Worm (Caenorhabditis elegans): ENCODE results near the gene ram-5.

DNA sequence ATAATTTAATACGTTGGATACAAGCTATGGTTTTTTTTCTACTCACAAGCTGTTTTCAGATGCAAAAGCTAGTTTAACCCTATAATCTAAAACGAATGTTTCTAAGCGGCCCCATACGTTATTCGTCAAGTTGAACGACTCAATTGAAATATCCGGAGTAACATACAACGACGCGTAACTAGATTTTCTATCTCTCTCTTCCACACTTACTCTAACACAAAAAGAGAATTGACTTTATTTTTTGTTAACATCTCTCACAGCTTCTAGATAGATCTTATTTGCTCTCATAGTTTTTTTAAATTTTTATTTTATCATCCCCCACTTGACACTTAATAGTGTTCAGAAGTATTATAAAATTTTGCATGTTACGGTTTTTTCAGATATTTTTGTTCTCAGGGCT is 43.3 kb downstream of the ram-5 start:
- TF ChIP-seq ama-1 (optimal IDR thresholded peaks at IDR 0.05), result no peak
- TF ChIP-seq nhr-11 (tag; optimal IDR thresholded peaks at IDR 0.05), result no peak
- no peak for TF ChIP-seq pha-4 (tag; optimal IDR thresholded peaks at IDR 0.05)
- no peak for TF ChIP-seq lin-39 (tag; optimal IDR thresholded peaks at IDR 0.05)
- TF ChIP-seq nhr-28 (tag; optimal IDR thresholded peaks at IDR 0.05), result no peak
- no peak for TF ChIP-seq mml-1 (tag; optimal IDR thresholded peaks at IDR 0.05)
- no peak for TF ChIP-seq unc-39 (tag; optimal IDR thresholded peaks at IDR 0.05)
- no peak for TF ChIP-seq ztf-11 (tag; optimal IDR thresholded peaks at IDR 0.05)
- no peak for TF ChIP-seq ceh-9 (tag; optimal IDR thresholded peaks at IDR 0.05)
- no peak for TF ChIP-seq sea-2 (GFP tag; optimal IDR thresholded peaks at IDR 0.05)
- no peak for TF ChIP-seq tbx-2 (tag; optimal IDR thresholded peaks at IDR 0.05)
- no peak for TF ChIP-seq unc-62 (GFP tag; optimal IDR thresholded peaks at IDR 0.05)
- no peak for TF ChIP-seq elt-1 (tag; optimal IDR thresholded peaks at IDR 0.05)
- no peak for TF ChIP-seq skn-1 (tag; optimal IDR thresholded peaks at IDR 0.05)
